Fruit fly (Drosophila melanogaster) whole organism, adult: ENCODE results near the gene Sfp24Ba.
A peak's percentile ranks its signal among the peaks of the same experiment; 100 is the strongest.

ENCODE experiments used
- Clk ChIP-seq: fragments of 200-800 bp; sonication (Bioruptor generic); optimal IDR thresholded peaks from 2 replicates; lab custom pipeline; 2017; ENCODE audit warnings: missing biosample characterization, missing genetic modification characterization
- kay ChIP-seq: fragments of 200-800 bp; sonication (Bioruptor generic); peaks from one replicate; lab custom pipeline; 2016; ENCODE audit warnings: missing biosample characterization, missing genetic modification characterization, borderline replicate concordance

- TF ChIP-seq Clk (GFP tag; lab: Kevin White, UChicago), result peak; percentile 20
- peak; percentile 86 for TF ChIP-seq kay (GFP tag; lab: Kevin White, UChicago)
Observed at dm6 chr2L:3628819-3629218, 39.5 kb downstream of the Sfp24Ba start.
